Fruit fly (Drosophila melanogaster): ENCODE data around the gene Sirt7.

Gene Sirt7

dm6 chr3R:29068430-29069207, 12.9 kb downstream of the Sirt7 start (continued):
- TF ChIP-seq Nf-YA (GFP tag; IDR thresholded peaks at IDR 0.05) (no peak), HLHmδ (GFP tag; optimal IDR thresholded peaks at IDR 0.05) (no peak), CG30403 (GFP tag; optimal IDR thresholded peaks at IDR 0.05) (peak; percentile 34), Myb (GFP tag; optimal IDR thresholded peaks at IDR 0.05) (peak; percentile 29), caup (GFP tag; optimal IDR thresholded peaks at IDR 0.05; ENCODE audit: severe bottlenecking) (peak; percentile 30), Trl (optimal IDR thresholded peaks at IDR 0.05) (no peak), Trl (GFP tag; optimal IDR thresholded peaks at IDR 0.05) (no peak), CG14667 (GFP tag; IDR thresholded peaks at IDR 0.05) (peak; percentile 8; the same call in 1 of the 2 replicates), sens-2 (GFP tag; IDR thresholded peaks at IDR 0.05) (no peak), CG14014 (GFP tag; IDR thresholded peaks at IDR 0.05) (peak; percentile 40; the same call in 1 of the 2 replicates), CG5953 (GFP tag; IDR thresholded peaks at IDR 0.05) (no peak), chinmo (GFP tag; IDR thresholded peaks at IDR 0.05; ENCODE audit: partially characterized antibody) (no peak), Rx (GFP tag; IDR thresholded peaks at IDR 0.05) (no peak), Lpt (GFP tag; optimal IDR thresholded peaks at IDR 0.05) (no peak), Deaf1 (tag; optimal IDR thresholded peaks at IDR 0.05) (no peak), fd102C (GFP tag; optimal IDR thresholded peaks at IDR 0.05) (no peak), tna (GFP tag; IDR thresholded peaks at IDR 0.05; ENCODE audit: partially characterized antibody) (no peak), Taf1 (GFP tag; IDR thresholded peaks at IDR 0.05) (0 out of 2 replicates have a peak, but pooled peaks have one; percentile 15), CG12236 (GFP tag; optimal IDR thresholded peaks at IDR 0.05) (no peak), B-H2 (GFP tag; optimal IDR thresholded peaks at IDR 0.05) (no peak), maf-S (GFP tag; optimal IDR thresholded peaks at IDR 0.05) (peak; percentile 30), CG17361 (GFP tag; IDR thresholded peaks at IDR 0.05) (peak; percentile 32; the same call in 1 of the 3 replicates), CG16863 (GFP tag; optimal IDR thresholded peaks at IDR 0.05) (no peak), Hr51 (GFP tag; optimal IDR thresholded peaks at IDR 0.05) (peak in 1 of 2 experiments; percentile 47), Scr (GFP tag; IDR thresholded peaks at IDR 0.05; ENCODE audit: partially characterized antibody) (no peak; the same call in 1 of the 2 replicates), Optix (GFP tag; IDR thresholded peaks at IDR 0.05) (no peak), unpg (GFP tag; optimal IDR thresholded peaks at IDR 0.05) (peak; percentile 16), CG11696 (GFP tag; IDR thresholded peaks at IDR 0.05) (peak; percentile 92), CG16779 (GFP tag; IDR thresholded peaks at IDR 0.05) (no peak), CG32532 (GFP tag; IDR thresholded peaks at IDR 0.05) (peak; percentile 65; the same call in 1 of the 2 replicates), E2f2 (GFP tag; IDR thresholded peaks at IDR 0.05) (no peak), lbe (GFP tag; optimal IDR thresholded peaks at IDR 0.05) (no peak), ATbp (GFP tag; optimal IDR thresholded peaks at IDR 0.05) (peak; percentile 38), CrebB (tag; optimal IDR thresholded peaks at IDR 0.05) (peak; percentile 45), tup (GFP tag; optimal IDR thresholded peaks at IDR 0.05) (no peak), Abd-B (GFP tag; optimal IDR thresholded peaks at IDR 0.05) (no peak), ab (GFP tag; optimal IDR thresholded peaks at IDR 0.05) (no peak), CG2875 (GFP tag; optimal IDR thresholded peaks at IDR 0.05) (no peak), CG31224 (GFP tag; IDR thresholded peaks at IDR 0.05) (no peak), Sox102F (GFP tag; optimal IDR thresholded peaks at IDR 0.05) (peak; percentile 48), CG10979 (tag; optimal IDR thresholded peaks at IDR 0.05) (peak; percentile 15), ci (GFP tag; IDR thresholded peaks at IDR 0.05) (0 out of 3 replicates have a peak, but pooled peaks have one; percentile 61), emc (GFP tag; optimal IDR thresholded peaks at IDR 0.05) (no peak), Drgx (GFP tag; IDR thresholded peaks at IDR 0.05) (no peak), CG4404 (GFP tag; IDR thresholded peaks at IDR 0.05) (0 out of 2 replicates have a peak, but pooled peaks have one; percentile 31), scrt (GFP tag; optimal IDR thresholded peaks at IDR 0.05) (peak; percentile 22), CG4328 (GFP tag; optimal IDR thresholded peaks at IDR 0.05) (no peak), CG15696 (tag; optimal IDR thresholded peaks at IDR 0.05) (peak; percentile 6), CG6765 (GFP tag; optimal IDR thresholded peaks at IDR 0.05) (no peak)

Data from whole organism, embryonic.